Fruit fly (Drosophila melanogaster) whole organism, wandering third instar larva: ENCODE data around the gene bb8.

Source experiments
- foxo ChIP-seq, 2 experiments: fragments of 200-800 bp; sonication (Bioruptor generic); optimal IDR thresholded peaks; 2 replicates in 1 of 2; 3 replicates in 1 of 2; lab custom pipeline; 2016 to 2017; ENCODE audit warnings: missing biosample characterization in 2 of 2, missing genetic modification characterization in 2 of 2
- fru ChIP-seq: fragments of 200-800 bp; sonication (Bioruptor generic); optimal IDR thresholded peaks from 3 replicates; lab custom pipeline; 2016; ENCODE audit warnings: missing biosample characterization, mild to moderate bottlenecking, missing genetic modification characterization
- psq ChIP-seq: fragments of 200-800 bp; sonication (Bioruptor generic); optimal IDR thresholded peaks from 3 replicates; lab custom pipeline; 2017; ENCODE audit warnings: missing biosample characterization, mild to moderate bottlenecking, missing genetic modification characterization, moderate library complexity

DNA sequence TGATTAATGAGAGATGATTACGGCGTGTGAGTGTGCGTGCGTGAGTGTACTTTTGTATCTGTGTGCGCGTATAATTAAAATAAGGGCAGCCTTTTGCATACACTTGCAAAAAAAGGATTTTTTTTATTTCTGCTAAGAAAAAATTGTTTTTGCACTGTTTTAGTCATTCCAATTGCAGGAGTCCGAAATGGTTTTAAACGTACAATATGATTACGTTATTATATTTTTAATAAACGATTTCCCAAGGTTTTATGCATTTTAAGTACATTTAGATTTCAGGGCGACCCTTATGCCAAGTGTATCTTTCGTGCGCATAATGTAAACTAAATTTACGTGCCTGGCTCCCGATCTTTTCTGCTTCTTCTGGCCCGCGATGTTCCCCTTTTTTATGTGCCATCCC, 44.9 kb upstream of the bb8 start:
- peak in 1 of 2 experiments; percentile 67 for TF ChIP-seq foxo (GFP tag; optimal IDR thresholded peaks at IDR 0.05; lab: Kevin White, UChicago)
- TF ChIP-seq psq (GFP tag; lab: Kevin White, UChicago), result no peak
- peak; percentile 65 for TF ChIP-seq fru
